Fruit fly (Drosophila melanogaster) whole organism, embryonic: ENCODE results near the gene Aps.

Source experiments
- B-H2 ChIP-seq: fragments of 200-800 bp; sonication (Bioruptor generic); optimal IDR thresholded peaks from 2 replicates; lab custom pipeline; 2018; ENCODE audit warnings: missing biosample characterization, mild to moderate bottlenecking, missing genetic modification characterization
- Blimp-1 ChIP-seq: fragments of 200-800 bp; sonication (Bioruptor generic); optimal IDR thresholded peaks from 3 replicates; lab custom pipeline; 2018; ENCODE audit warnings: missing biosample characterization, missing genetic modification characterization, mild to moderate bottlenecking, moderate library complexity, missing genetic modification reagents
- C15 ChIP-seq: fragments of 200-800 bp; sonication (Bioruptor generic); IDR thresholded peaks from 3 replicates; pipeline ENCODE4 v1.3.6; 2022; ENCODE audit warnings: missing biosample characterization, missing genetic modification characterization
- CG10543 ChIP-seq: fragments of 200-800 bp; sonication (Bioruptor generic); optimal IDR thresholded peaks from 3 replicates; lab custom pipeline; 2017; ENCODE audit warnings: missing biosample characterization, mild to moderate bottlenecking, missing genetic modification characterization, moderate library complexity
- CG10979 ChIP-seq: fragments of 200-800 bp; sonication (Bioruptor generic); optimal IDR thresholded peaks from 2 replicates; lab custom pipeline; 2018; ENCODE audit warnings: missing biosample characterization, mild to moderate bottlenecking, missing genetic modification characterization, moderate library complexity
- CG11456 ChIP-seq: fragments of 200-800 bp; sonication (Bioruptor generic); IDR thresholded peaks from 3 replicates; pipeline ENCODE4 v1.3.6; 2022; ENCODE audit warnings: missing biosample characterization, missing genetic modification characterization
- CG12155 ChIP-seq: fragments of 200-800 bp; sonication (Bioruptor generic); optimal IDR thresholded peaks from 3 replicates; lab custom pipeline; 2016; ENCODE audit warnings: missing biosample characterization, missing genetic modification characterization
- CG12219 ChIP-seq: fragments of 200-800 bp; sonication (Bioruptor generic); optimal IDR thresholded peaks from 3 replicates; lab custom pipeline; 2018; ENCODE audit warnings: missing biosample characterization, mild to moderate bottlenecking, missing genetic modification characterization
- CG12744 ChIP-seq: fragments of 200-800 bp; sonication (Bioruptor generic); optimal IDR thresholded peaks from 2 replicates; lab custom pipeline; 2016; ENCODE audit warnings: missing biosample characterization, missing genetic modification characterization
- CG16813 ChIP-seq: fragments of 200-800 bp; sonication (Bioruptor generic); IDR thresholded peaks from 3 replicates; pipeline ENCODE4 v1.3.6; 2022; ENCODE audit warnings: missing biosample characterization, missing genetic modification characterization; ENCODE audit not compliant: partially characterized antibody
- CG16815 ChIP-seq: fragments of 200-800 bp; sonication (Bioruptor generic); optimal IDR thresholded peaks from 3 replicates; lab custom pipeline; 2017; ENCODE audit warnings: missing biosample characterization, mild to moderate bottlenecking, missing genetic modification characterization
- CG17829 ChIP-seq: fragments of 200-800 bp; optimal IDR thresholded peaks from 2 replicates; lab custom pipeline; 2019; ENCODE audit warnings: missing biosample characterization, mild to moderate bottlenecking, missing genetic modification characterization, moderate library complexity
- CG18476 ChIP-seq: fragments of 200-800 bp; sonication (Bioruptor generic); optimal IDR thresholded peaks from 2 replicates; lab custom pipeline; 2016; ENCODE audit warnings: missing biosample characterization, mild to moderate bottlenecking, missing genetic modification characterization
- CG2875 ChIP-seq: fragments of 200-800 bp; sonication (Bioruptor generic); optimal IDR thresholded peaks from 2 replicates; lab custom pipeline; 2017; ENCODE audit warnings: missing biosample characterization, mild to moderate bottlenecking, missing genetic modification characterization, missing genetic modification reagents
- CG4707 ChIP-seq: fragments of 200-800 bp; sonication (Bioruptor generic); optimal IDR thresholded peaks from 2 replicates; lab custom pipeline; 2018; ENCODE audit warnings: missing biosample characterization, mild to moderate bottlenecking, missing genetic modification characterization, moderate library complexity
- CG5245 ChIP-seq: fragments of 200-800 bp; sonication (Bioruptor generic); optimal IDR thresholded peaks from 3 replicates; lab custom pipeline; 2016; ENCODE audit warnings: missing biosample characterization, missing genetic modification characterization
- CG6175 ChIP-seq: fragments of 200-800 bp; sonication (Bioruptor generic); IDR thresholded peaks from 3 replicates; pipeline ENCODE4 v1.3.6; 2022; ENCODE audit warnings: missing biosample characterization, missing genetic modification characterization
- CG6813 ChIP-seq: fragments of 200-800 bp; sonication (Bioruptor generic); optimal IDR thresholded peaks from 2 replicates; lab custom pipeline; 2017; ENCODE audit warnings: missing biosample characterization, missing genetic modification characterization, mild to moderate bottlenecking, moderate library complexity, missing genetic modification reagents
- CG9932 ChIP-seq: fragments of 200-800 bp; sonication (Bioruptor generic); IDR thresholded peaks from 2 replicates; pipeline ENCODE4 v1.3.6; 2022; ENCODE audit warnings: missing biosample characterization, missing genetic modification characterization
- E2f1 ChIP-seq: fragments of 200-800 bp; sonication (Bioruptor generic); IDR thresholded peaks from 2 replicates; pipeline ENCODE4 v1.3.6; 2022; ENCODE audit warnings: missing biosample characterization, missing genetic modification characterization
- GATAe ChIP-seq: fragments of 200-800 bp; sonication (Bioruptor generic); conservative IDR thresholded peaks from 2 replicates; pipeline ENCODE4 v1.3.6; 2022; ENCODE audit warnings: missing biosample characterization, missing genetic modification characterization
- H15 ChIP-seq: fragments of 200-800 bp; sonication (Bioruptor generic); IDR thresholded peaks from 3 replicates; pipeline ENCODE4 v1.3.6; 2022; ENCODE audit warnings: missing biosample characterization, missing genetic modification characterization
- Lpt ChIP-seq: fragments of >200 bp; optimal IDR thresholded peaks from 2 replicates; lab custom pipeline; 2018; ENCODE audit warnings: missing biosample characterization, missing genetic modification characterization
- Med ChIP-seq: fragments of 200-800 bp; sonication (Bioruptor generic); peaks from one replicate; lab custom pipeline; 2016; ENCODE audit warnings: missing biosample characterization, missing genetic modification characterization, mild to moderate bottlenecking, inconsistent platforms, moderate library complexity
- Mrtf ChIP-seq: fragments of 200-800 bp; sonication (Bioruptor generic); IDR thresholded peaks from 3 replicates; pipeline ENCODE4 v1.3.6; 2022; ENCODE audit warnings: missing biosample characterization, missing genetic modification characterization
- NFAT ChIP-seq: fragments of 200-800 bp; sonication (Bioruptor generic); IDR thresholded peaks from 2 replicates; pipeline ENCODE4 v1.3.6; 2022; ENCODE audit warnings: missing biosample characterization, missing genetic modification characterization
- Rfx ChIP-seq: fragments of 200-800 bp; sonication (Bioruptor generic); IDR thresholded peaks from 2 replicates; pipeline ENCODE4 v1.3.6; 2022; ENCODE audit warnings: missing biosample characterization, missing genetic modification characterization
- YL-1 ChIP-seq: fragments of 200-800 bp; sonication (Bioruptor generic); optimal IDR thresholded peaks from 3 replicates; lab custom pipeline; 2017; ENCODE audit warnings: missing biosample characterization, mild to moderate bottlenecking, missing genetic modification characterization
- az2 ChIP-seq: fragments of 200-800 bp; sonication (Bioruptor generic); optimal IDR thresholded peaks from 3 replicates; lab custom pipeline; 2016; ENCODE audit warnings: missing biosample characterization, missing genetic modification characterization
- bcd ChIP-seq: fragments of 200-800 bp; sonication (Bioruptor generic); optimal IDR thresholded peaks from 2 replicates; lab custom pipeline; 2017; ENCODE audit warnings: missing biosample characterization, mild to moderate bottlenecking, missing genetic modification characterization
- chif ChIP-seq, 2 experiments: fragments of 200-800 bp; sonication (Bioruptor generic); optimal IDR thresholded peaks; 3 replicates each; lab custom pipeline; 2016; ENCODE audit warnings: missing biosample characterization in 2 of 2, missing genetic modification characterization in 2 of 2
- corto ChIP-seq: fragments of 200-800 bp; sonication (Bioruptor generic); optimal IDR thresholded peaks from 2 replicates; lab custom pipeline; 2016; ENCODE audit warnings: missing biosample characterization, mild to moderate bottlenecking, missing genetic modification characterization, moderate library complexity
- da ChIP-seq: fragments of 200-800 bp; sonication (Bioruptor generic); optimal IDR thresholded peaks from 2 replicates; lab custom pipeline; 2016; ENCODE audit warnings: missing biosample characterization, missing genetic modification characterization
- en ChIP-seq: fragments of 200-800 bp; sonication (Bioruptor generic); optimal IDR thresholded peaks from 2 replicates; lab custom pipeline; 2016; ENCODE audit warnings: missing biosample characterization, missing genetic modification characterization
- exex ChIP-seq: fragments of 200-800 bp; sonication (Bioruptor generic); optimal IDR thresholded peaks from 4 replicates; lab custom pipeline; 2018; ENCODE audit warnings: missing biosample characterization, mild to moderate bottlenecking, missing genetic modification characterization, moderate library complexity
- grn ChIP-seq: fragments of 200-800 bp; sonication (Bioruptor generic); optimal IDR thresholded peaks from 3 replicates; lab custom pipeline; 2017; ENCODE audit warnings: missing biosample characterization, missing genetic modification characterization
- gsb ChIP-seq: fragments of 200-800 bp; sonication (Bioruptor generic); IDR thresholded peaks from 2 replicates; pipeline ENCODE4 v1.3.6; 2022; ENCODE audit warnings: missing biosample characterization, missing genetic modification characterization
- ham ChIP-seq: fragments of 200-800 bp; sonication (Bioruptor generic); IDR thresholded peaks from 2 replicates; pipeline ENCODE4 v1.3.6; 2022; ENCODE audit warnings: missing biosample characterization, missing genetic modification characterization
- ind ChIP-seq: fragments of 200-800 bp; sonication (Bioruptor generic); optimal IDR thresholded peaks from 3 replicates; lab custom pipeline; 2016; ENCODE audit warnings: missing biosample characterization, missing genetic modification characterization
- kay ChIP-seq: fragments of 200-800 bp; sonication (Bioruptor generic); optimal IDR thresholded peaks from 2 replicates; lab custom pipeline; 2016; ENCODE audit warnings: missing biosample characterization, missing genetic modification characterization
- odd ChIP-seq: fragments of 200-800 bp; sonication (Bioruptor generic); optimal IDR thresholded peaks from 2 replicates; lab custom pipeline; 2017; ENCODE audit warnings: missing biosample characterization, mild to moderate bottlenecking, missing genetic modification characterization
- org-1 ChIP-seq: fragments of 200-800 bp; sonication (Bioruptor generic); optimal IDR thresholded peaks from 2 replicates; lab custom pipeline; 2017; ENCODE audit warnings: missing biosample characterization, missing genetic modification characterization
- pb ChIP-seq: fragments of 200-800 bp; sonication (Bioruptor generic); optimal IDR thresholded peaks from 3 replicates; lab custom pipeline; 2016; ENCODE audit warnings: missing biosample characterization, missing genetic modification characterization
- run ChIP-seq: fragments of 200-800 bp; sonication (Bioruptor generic); optimal IDR thresholded peaks from 3 replicates; lab custom pipeline; 2018; ENCODE audit warnings: missing biosample characterization, mild to moderate bottlenecking, missing genetic modification characterization
- scrt ChIP-seq: fragments of 200-800 bp; sonication (Bioruptor generic); optimal IDR thresholded peaks from 2 replicates; lab custom pipeline; 2018; ENCODE audit warnings: missing biosample characterization, mild to moderate bottlenecking, missing genetic modification characterization, moderate library complexity
- ssp ChIP-seq: fragments of 200-800 bp; sonication (Bioruptor generic); IDR thresholded peaks from 2 replicates; pipeline ENCODE4 v1.3.6; 2022; ENCODE audit warnings: missing biosample characterization, missing genetic modification characterization
- sug ChIP-seq: fragments of 200-800 bp; optimal IDR thresholded peaks from 2 replicates; lab custom pipeline; 2019; ENCODE audit warnings: missing biosample characterization, mild to moderate bottlenecking, missing genetic modification characterization, moderate library complexity
- ttk ChIP-seq: fragments of 200-800 bp; sonication (Bioruptor generic); IDR thresholded peaks from 2 replicates; pipeline ENCODE4 v2.1.2; 2022; ENCODE audit warnings: missing biosample characterization, missing genetic modification characterization
- wor ChIP-seq: fragments of 200-800 bp; sonication (Bioruptor generic); IDR thresholded peaks from 2 replicates; pipeline ENCODE4 v1.3.6; 2022; ENCODE audit warnings: missing biosample characterization, missing genetic modification characterization
- zen2 ChIP-seq: fragments of 200-800 bp; sonication (Bioruptor generic); IDR thresholded peaks from 3 replicates; pipeline ENCODE4 v1.3.6; 2022; ENCODE audit warnings: missing biosample characterization, missing genetic modification characterization; ENCODE audit not compliant: partially characterized antibody
- zf30C ChIP-seq: fragments of 200-800 bp; sonication (Bioruptor generic); optimal IDR thresholded peaks from 3 replicates; lab custom pipeline; 2018; ENCODE audit warnings: missing biosample characterization, mild to moderate bottlenecking, missing genetic modification characterization

Aps gene

DNA sequence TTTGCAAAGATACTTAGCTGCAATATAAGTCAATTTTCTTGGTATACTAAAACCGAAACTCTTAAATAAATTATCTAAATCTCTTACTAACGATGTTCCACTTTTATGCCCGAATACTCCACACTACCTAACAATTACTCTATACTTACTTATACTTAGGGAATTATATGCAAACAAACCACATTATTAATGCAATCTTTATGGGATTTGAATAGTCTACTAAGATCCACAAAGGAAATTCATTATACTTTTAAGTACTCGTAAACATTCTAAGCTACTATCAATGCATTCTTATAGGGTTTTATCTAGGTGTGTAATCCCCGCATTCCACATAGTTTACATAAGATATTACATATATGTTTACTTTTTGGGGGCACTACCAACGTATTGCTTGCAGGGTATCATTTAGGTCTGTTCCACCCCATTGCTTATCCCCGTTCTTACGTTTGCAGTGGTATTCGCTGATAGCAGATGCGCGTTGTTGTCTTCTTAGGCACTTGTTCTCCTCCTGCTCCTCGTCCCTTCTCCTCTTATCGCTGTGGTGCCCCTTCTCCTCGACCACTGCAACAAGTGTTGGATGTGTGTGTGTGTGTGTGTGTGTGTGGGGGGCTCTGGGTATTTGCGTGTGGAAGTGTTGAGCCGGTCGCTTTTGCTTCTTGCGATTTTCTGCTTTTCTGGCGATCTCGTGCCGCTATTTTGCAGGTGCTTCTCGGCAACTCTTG is 1.2 kb downstream of the Aps start (continued):
- TF ChIP-seq en = no peak
- TF ChIP-seq sug (tag; lab: Kevin White, UChicago) = peak; percentile 54
- TF ChIP-seq bcd (GFP tag; lab: Kevin White, UChicago) = peak; percentile 16
- no peak for TF ChIP-seq da (GFP tag; lab: Kevin White, UChicago)
- TF ChIP-seq scrt (GFP tag; lab: Kevin White, UChicago) = no peak
- no peak for TF ChIP-seq Mrtf
- TF ChIP-seq E2f1 = no peak
- TF ChIP-seq H15 (GFP tag; lab: Robert Waterston, UW) = no peak
- no peak for TF ChIP-seq zf30C
- no peak for TF ChIP-seq corto
- no peak for TF ChIP-seq CG11456
- no peak for TF ChIP-seq az2 (GFP tag; lab: Kevin White, UChicago)
- no peak for TF ChIP-seq CG10979 (tag; lab: Kevin White, UChicago)
- no peak for TF ChIP-seq CG10543 (GFP tag; lab: Kevin White, UChicago)
- TF ChIP-seq gsb = no peak
- TF ChIP-seq CG12219 = no peak
- no peak for TF ChIP-seq B-H2
- TF ChIP-seq ind = no peak
- no peak for TF ChIP-seq exex (tag; lab: Kevin White, UChicago)
- no peak for TF ChIP-seq org-1 (GFP tag; lab: Kevin White, UChicago)
- no peak for TF ChIP-seq Blimp-1 (GFP tag; lab: Kevin White, UChicago)
- no peak for TF ChIP-seq ssp (GFP tag; lab: Robert Waterston, UW)
- TF ChIP-seq CG17829 (tag; lab: Kevin White, UChicago) = no peak
- TF ChIP-seq YL-1 = no peak
- TF ChIP-seq ttk = no peak
- TF ChIP-seq wor (GFP tag; lab: Robert Waterston, UW) = no peak
- TF ChIP-seq CG18476 (GFP tag; lab: Kevin White, UChicago) = no peak
- TF ChIP-seq CG16815 (GFP tag; lab: Kevin White, UChicago) = no peak
- peak; percentile 47; the same call in 1 of the 2 replicates for TF ChIP-seq GATAe
- TF ChIP-seq Rfx (GFP tag; lab: Robert Waterston, UW) = no peak
- no peak for TF ChIP-seq CG12744 (GFP tag; lab: Kevin White, UChicago)
- peak; percentile 10 for TF ChIP-seq CG4707
- TF ChIP-seq C15 (GFP tag; lab: Robert Waterston, UW) = no peak
- TF ChIP-seq Lpt = no peak
- peak; percentile 77 for TF ChIP-seq Med (GFP tag; lab: Kevin White, UChicago)
- no peak for TF ChIP-seq CG12155
- TF ChIP-seq CG6813 (GFP tag; lab: Kevin White, UChicago) = no peak
- TF ChIP-seq CG2875 = no peak
- TF ChIP-seq CG5245 = no peak
- 0 out of 3 replicates have a peak, but pooled peaks have one; percentile 16 for TF ChIP-seq CG16813 (GFP tag; lab: Robert Waterston, UW)
- TF ChIP-seq NFAT = no peak
- TF ChIP-seq CG6175 = 0 out of 3 replicates have a peak, but pooled peaks have one; percentile 20
- TF ChIP-seq ham (GFP tag; lab: Robert Waterston, UW) = no peak
- TF ChIP-seq pb (GFP tag; lab: Kevin White, UChicago) = no peak
- TF ChIP-seq grn = peak; percentile 35
- TF ChIP-seq CG9932 (GFP tag; lab: Robert Waterston, UW) = no peak
- TF ChIP-seq kay (GFP tag; lab: Kevin White, UChicago) = no peak
- TF ChIP-seq chif (GFP tag; optimal IDR thresholded peaks at IDR 0.05; lab: Kevin White, UChicago) = no peak
- no peak for TF ChIP-seq zen2 (GFP tag; lab: Robert Waterston, UW)
- no peak for TF ChIP-seq odd (GFP tag; lab: Kevin White, UChicago)
- TF ChIP-seq run (tag; lab: Kevin White, UChicago) = no peak
